Fruit fly (Drosophila melanogaster): ENCODE data around the gene Manf.

Manf gene

DNA sequence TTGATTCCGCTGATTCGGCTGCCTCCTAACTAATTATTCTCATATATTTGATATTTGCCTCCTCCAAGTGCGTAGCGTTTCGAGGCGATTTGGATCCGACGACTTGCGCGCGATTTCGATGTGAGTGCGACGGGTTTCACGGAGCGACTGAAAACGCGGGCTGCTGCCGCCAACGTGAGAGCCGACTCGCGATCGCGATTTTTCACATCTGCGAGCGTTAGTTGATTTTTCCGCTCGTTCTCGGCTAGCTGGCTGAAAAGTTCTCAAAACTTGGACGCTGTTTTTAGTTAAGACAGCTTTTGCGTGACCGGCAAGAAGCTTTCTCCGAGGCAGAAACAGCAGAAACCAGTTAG, 7.6 kb downstream of the Manf start, which contains the start of gene CG10311 (continued):
- TF ChIP-seq CG18476 (GFP tag; optimal IDR thresholded peaks at IDR 0.05) = no peak
- no peak for TF ChIP-seq Pdp1 (GFP tag; optimal IDR thresholded peaks at IDR 0.05)
- no peak for TF ChIP-seq seq (GFP tag; IDR thresholded peaks at IDR 0.05)
- peak; percentile 31; the same call in 1 of the 2 replicates for TF ChIP-seq chm (GFP tag; IDR thresholded peaks at IDR 0.05)
- no peak for TF ChIP-seq Taf1 (GFP tag; IDR thresholded peaks at IDR 0.05)
- no peak for TF ChIP-seq CG11247 (GFP tag; IDR thresholded peaks at IDR 0.05)
- TF ChIP-seq CG8388 (GFP tag; optimal IDR thresholded peaks at IDR 0.05) = no peak
- no peak for TF ChIP-seq CG15601 (tag; optimal IDR thresholded peaks at IDR 0.05)
- TF ChIP-seq abd-A (tag; optimal IDR thresholded peaks at IDR 0.05) = no peak
- TF ChIP-seq Kr (GFP tag; optimal IDR thresholded peaks at IDR 0.05) = no peak
- no peak for TF ChIP-seq Sox100B (GFP tag; optimal IDR thresholded peaks at IDR 0.05)
- no peak for TF ChIP-seq Max (GFP tag; optimal IDR thresholded peaks at IDR 0.05)
- TF ChIP-seq CG4730 (GFP tag; IDR thresholded peaks at IDR 0.05) = no peak
- no peak for TF ChIP-seq ham (GFP tag; IDR thresholded peaks at IDR 0.05)
- TF ChIP-seq ab (GFP tag; optimal IDR thresholded peaks at IDR 0.05) = no peak
- TF ChIP-seq CG3838 (GFP tag; optimal IDR thresholded peaks at IDR 0.05) = no peak
- no peak for TF ChIP-seq bcd (GFP tag; optimal IDR thresholded peaks at IDR 0.05)
- TF ChIP-seq jing (GFP tag; optimal IDR thresholded peaks at IDR 0.05) = no peak
- no peak for TF ChIP-seq cato (GFP tag; optimal IDR thresholded peaks at IDR 0.05; ENCODE audit: borderline replicate concordance)
- no peak for TF ChIP-seq CG4404 (GFP tag; IDR thresholded peaks at IDR 0.05)
- no peak for TF ChIP-seq ara (GFP tag; IDR thresholded peaks at IDR 0.05)
- no peak for TF ChIP-seq z (GFP tag; IDR thresholded peaks at IDR 0.05)
- no peak for TF ChIP-seq ATbp (GFP tag; optimal IDR thresholded peaks at IDR 0.05)
- TF ChIP-seq CG11696 (GFP tag; IDR thresholded peaks at IDR 0.05) = no peak
- no peak for TF ChIP-seq ems (GFP tag; optimal IDR thresholded peaks at IDR 0.05)
- no peak for TF ChIP-seq Fer2 (tag; optimal IDR thresholded peaks at IDR 0.05)
- TF ChIP-seq bigmax (GFP tag; optimal IDR thresholded peaks at IDR 0.05) = no peak
- TF ChIP-seq eve (GFP tag; optimal IDR thresholded peaks at IDR 0.05) = no peak
- no peak for TF ChIP-seq gro (GFP tag; optimal IDR thresholded peaks at IDR 0.05)
- TF ChIP-seq B-H1 (GFP tag; IDR thresholded peaks at IDR 0.05) = no peak
- TF ChIP-seq CG7556 (GFP tag; optimal IDR thresholded peaks at IDR 0.05) = no peak
- TF ChIP-seq CG33557 (GFP tag; optimal IDR thresholded peaks at IDR 0.05) = no peak
- TF ChIP-seq emc (GFP tag; optimal IDR thresholded peaks at IDR 0.05) = no peak
- TF ChIP-seq CG2199 (GFP tag; IDR thresholded peaks at IDR 0.05) = no peak
- TF ChIP-seq CG15011 (GFP tag; optimal IDR thresholded peaks at IDR 0.05) = no peak
- TF ChIP-seq dmrt11E (tag; optimal IDR thresholded peaks at IDR 0.05) = no peak
- TF ChIP-seq HHEX (GFP tag; optimal IDR thresholded peaks at IDR 0.05) = no peak
- no peak for TF ChIP-seq zfh1 (GFP tag; IDR thresholded peaks at IDR 0.05)
- TF ChIP-seq CG12659 (GFP tag; optimal IDR thresholded peaks at IDR 0.05) = no peak
- TF ChIP-seq fd102C (GFP tag; optimal IDR thresholded peaks at IDR 0.05) = no peak
- TF ChIP-seq al (GFP tag; IDR thresholded peaks at IDR 0.05) = no peak
- TF ChIP-seq ato (GFP tag; IDR thresholded peaks at IDR 0.05; ENCODE audit: partially characterized antibody) = no peak
- TF ChIP-seq CG7786 (GFP tag; optimal IDR thresholded peaks at IDR 0.05) = no peak
- TF ChIP-seq btn (GFP tag; optimal IDR thresholded peaks at IDR 0.05) = no peak
- no peak for TF ChIP-seq CG3726 (GFP tag; IDR thresholded peaks at IDR 0.05)
- TF ChIP-seq Tbp (GFP tag; optimal IDR thresholded peaks at IDR 0.05) = no peak
- TF ChIP-seq esg (GFP tag; conservative IDR thresholded peaks at IDR 0.05) = no peak
- TF ChIP-seq Ptx1 (GFP tag; IDR thresholded peaks at IDR 0.05) = no peak
- TF ChIP-seq luna (GFP tag; optimal IDR thresholded peaks at IDR 0.05) = no peak
- TF ChIP-seq Hand (GFP tag; optimal IDR thresholded peaks at IDR 0.05) = no peak
- no peak for TF ChIP-seq wek (GFP tag; optimal IDR thresholded peaks at IDR 0.05)
- peak; percentile 58 for TF ChIP-seq Deaf1 (tag; optimal IDR thresholded peaks at IDR 0.05)
- no peak for TF ChIP-seq pnt (GFP tag; optimal IDR thresholded peaks at IDR 0.05)
